Fruit fly (Drosophila melanogaster) whole organism, pupa: ENCODE data around the gene CG13994.

Experiments
- CG10348 ChIP-seq: fragments of 200-800 bp; sonication (Bioruptor generic); IDR thresholded peaks from 2 replicates; pipeline ENCODE4 v1.3.6; 2022; ENCODE audit warnings: missing biosample characterization, missing genetic modification characterization
- CG12605 ChIP-seq: fragments of 200-800 bp; sonication (Bioruptor generic); IDR thresholded peaks from 2 replicates; pipeline ENCODE4 v1.3.6; 2022; ENCODE audit warnings: missing biosample characterization, missing genetic modification characterization
- CG13204 ChIP-seq: fragments of 200-800 bp; sonication (Bioruptor generic); optimal IDR thresholded peaks from 2 replicates; lab custom pipeline; 2018; ENCODE audit warnings: missing biosample characterization, mild to moderate bottlenecking, missing genetic modification characterization, moderate library complexity
- CG14655 ChIP-seq: fragments of 200-800 bp; sonication (Bioruptor generic); optimal IDR thresholded peaks from 3 replicates; lab custom pipeline; 2017; ENCODE audit warnings: mild to moderate bottlenecking, missing biosample characterization, missing genetic modification reagents, missing genetic modification characterization
- CG15710 ChIP-seq: fragments of 200-800 bp; sonication (Bioruptor generic); optimal IDR thresholded peaks from 2 replicates; lab custom pipeline; 2018; ENCODE audit warnings: missing biosample characterization, mild to moderate bottlenecking, missing genetic modification characterization, moderate library complexity
- CG17806 ChIP-seq: fragments of 200-800 bp; sonication (Bioruptor generic); optimal IDR thresholded peaks from 2 replicates; lab custom pipeline; 2018; ENCODE audit warnings: missing biosample characterization, mild to moderate bottlenecking, missing genetic modification characterization, moderate library complexity
- CG32121 ChIP-seq: fragments of 200-800 bp; sonication (Bioruptor generic); IDR thresholded peaks from 2 replicates; pipeline ENCODE4 v1.3.6; 2022; ENCODE audit warnings: missing biosample characterization, missing genetic modification characterization
- CG34367 ChIP-seq: fragments of 200-800 bp; sonication (Bioruptor generic); optimal IDR thresholded peaks from 2 replicates; lab custom pipeline; 2018; ENCODE audit warnings: missing biosample characterization, mild to moderate bottlenecking, missing genetic modification characterization
- CG4496 ChIP-seq: fragments of 200-800 bp; sonication (Bioruptor generic); IDR thresholded peaks from 3 replicates; pipeline ENCODE4 v1.3.6; 2022; ENCODE audit warnings: missing biosample characterization, missing genetic modification characterization
- CG8159 ChIP-seq: fragments of 200-800 bp; sonication (Bioruptor generic); optimal IDR thresholded peaks from 3 replicates; lab custom pipeline; 2018; ENCODE audit warnings: missing biosample characterization, mild to moderate bottlenecking, missing genetic modification characterization, moderate library complexity
- CG8301 ChIP-seq: fragments of 200-800 bp; sonication (Bioruptor generic); optimal IDR thresholded peaks from 2 replicates; lab custom pipeline; 2018; ENCODE audit warnings: missing biosample characterization, mild to moderate bottlenecking, missing genetic modification characterization
- CG9948 ChIP-seq: fragments of 200-800 bp; sonication (Bioruptor generic); optimal IDR thresholded peaks from 2 replicates; lab custom pipeline; 2018; ENCODE audit warnings: missing biosample characterization, mild to moderate bottlenecking, missing genetic modification characterization, moderate library complexity
- D1 ChIP-seq: fragments of 200-800 bp; sonication (Bioruptor generic); optimal IDR thresholded peaks from 2 replicates; lab custom pipeline; 2018; ENCODE audit warnings: missing biosample characterization, mild to moderate bottlenecking, missing genetic modification characterization, moderate library complexity
- EcR ChIP-seq: fragments of 200-800 bp; sonication (Bioruptor generic); optimal IDR thresholded peaks from 3 replicates; lab custom pipeline; 2019; ENCODE audit warnings: missing biosample characterization, missing genetic modification characterization, mild to moderate bottlenecking, moderate library complexity, missing genetic modification reagents
- Ets98B ChIP-seq: fragments of 200-800 bp; sonication (Bioruptor generic); IDR thresholded peaks from 2 replicates; pipeline ENCODE4 v1.3.6; 2022; ENCODE audit warnings: missing biosample characterization, missing genetic modification characterization
- Pif1A ChIP-seq: fragments of 200-800 bp; sonication (Bioruptor generic); optimal IDR thresholded peaks from 3 replicates; lab custom pipeline; 2016; ENCODE audit warnings: missing biosample characterization, missing genetic modification characterization
- Pif1B ChIP-seq: fragments of 200-800 bp; sonication (Bioruptor generic); optimal IDR thresholded peaks from 3 replicates; lab custom pipeline; 2016; ENCODE audit warnings: missing biosample characterization, missing genetic modification characterization
- Snoo ChIP-seq: fragments of 200-800 bp; sonication (Bioruptor generic); optimal IDR thresholded peaks from 3 replicates; lab custom pipeline; 2017; ENCODE audit warnings: missing biosample characterization, mild to moderate bottlenecking, missing genetic modification characterization, inconsistent platforms
- fd96Ca ChIP-seq: fragments of 200-800 bp; sonication (Bioruptor generic); IDR thresholded peaks from 3 replicates; pipeline ENCODE4 v1.3.6; 2022; ENCODE audit warnings: missing biosample characterization, missing genetic modification characterization
- gl ChIP-seq: fragments of 200-800 bp; sonication (Bioruptor generic); optimal IDR thresholded peaks from 2 replicates; lab custom pipeline; 2018; ENCODE audit warnings: missing biosample characterization, mild to moderate bottlenecking, missing genetic modification characterization
- rn ChIP-seq: fragments of 200-800 bp; sonication (Bioruptor generic); IDR thresholded peaks from 2 replicates; pipeline ENCODE4 v1.3.6; 2022; ENCODE audit warnings: missing biosample characterization, missing genetic modification characterization

CG13994 gene

DNA sequence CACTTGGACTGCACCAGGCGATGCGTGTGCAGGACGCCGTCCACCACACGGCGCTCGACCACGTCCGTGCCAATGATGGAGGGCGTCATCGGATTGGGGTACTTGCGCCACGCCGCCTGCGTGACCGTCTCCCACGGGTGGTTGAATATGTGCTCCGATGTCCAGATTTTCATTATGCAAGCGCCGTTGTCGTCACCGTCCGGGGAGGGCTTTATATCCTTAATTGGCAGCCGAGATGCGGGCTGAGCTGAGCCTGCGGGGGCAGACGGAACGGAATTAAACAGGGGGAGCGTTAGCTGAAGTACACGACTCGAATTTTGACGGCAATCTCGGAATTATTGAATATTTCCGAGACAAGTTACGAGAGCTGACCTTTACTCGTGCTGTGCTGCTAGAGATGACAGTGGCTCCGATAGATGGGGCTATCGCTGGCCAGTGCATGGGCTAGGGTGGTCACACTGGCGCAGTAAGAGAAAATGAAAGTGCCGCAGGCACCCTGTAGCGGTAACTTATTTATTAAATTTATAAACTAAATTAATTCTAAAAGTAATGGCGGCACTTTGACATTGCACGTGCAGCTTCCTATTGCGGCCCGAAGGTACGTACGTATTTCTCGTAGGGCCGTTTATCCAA lies 15.1 kb upstream of the CG13994 start, which contains the start of gene IPIP:
TSS of gene IPIP (plus strand) at position 475 of the 633 bp plus-strand sequence.
- no peak for TF ChIP-seq CG9948 (tag; lab: Kevin White, UChicago)
- TF ChIP-seq CG15710 (tag; lab: Kevin White, UChicago): peak; percentile 2
- no peak for TF ChIP-seq CG8301 (tag; lab: Kevin White, UChicago)
- no peak for TF ChIP-seq CG17806 (tag; lab: Kevin White, UChicago)
- TF ChIP-seq CG8159 (tag; lab: Kevin White, UChicago): peak; percentile 7
- peak; percentile 50; the same call in 1 of the 3 replicates for TF ChIP-seq CG4496 (GFP tag; lab: Robert Waterston, UW)
- no peak for TF ChIP-seq CG13204
- TF ChIP-seq Pif1A (GFP tag; lab: Kevin White, UChicago): no peak
- TF ChIP-seq D1 (tag; lab: Kevin White, UChicago): no peak
- TF ChIP-seq Ets98B (GFP tag; lab: Robert Waterston, UW): peak; percentile 32; the same call in 1 of the 2 replicates
- peak; percentile 24 for TF ChIP-seq Snoo (tag; lab: Kevin White, UChicago)
- no peak for TF ChIP-seq gl (tag; lab: Kevin White, UChicago)
- TF ChIP-seq Pif1B: peak; percentile 17
- TF ChIP-seq, all 21 proteins: peak for 6

DNA sequence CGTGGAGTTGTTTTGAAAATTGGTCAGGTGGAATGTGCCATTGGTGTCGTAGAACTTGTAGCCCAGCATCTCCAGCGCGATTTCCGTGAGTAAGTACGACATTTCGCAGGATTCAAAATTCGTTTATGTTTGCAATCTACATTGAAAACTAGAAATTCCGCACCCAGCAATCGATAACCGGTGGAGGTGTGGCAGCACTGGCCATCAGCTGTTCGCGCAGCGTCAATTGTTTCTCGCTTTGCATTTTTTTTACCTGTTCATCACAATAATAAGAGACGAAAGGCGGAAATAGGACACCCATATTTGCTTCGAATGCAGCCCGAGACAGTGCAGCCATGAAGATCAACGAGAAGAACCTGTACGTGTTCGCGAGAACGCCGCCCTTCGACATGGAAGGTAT lies 14.2 kb upstream of the CG13994 start, which contains the start of the genes CG34179 and slmo:
TSS of gene CG34179 (minus strand) at position 165 of the 400 bp plus-strand sequence.
TSS of gene slmo (minus strand) at position 165 of the 400 bp plus-strand sequence.
- TF ChIP-seq Pif1A (GFP tag; lab: Kevin White, UChicago): no peak
- no peak for TF ChIP-seq CG15710 (tag; lab: Kevin White, UChicago)
- TF ChIP-seq CG8159 (tag; lab: Kevin White, UChicago): no peak
- no peak for TF ChIP-seq CG4496 (GFP tag; lab: Robert Waterston, UW)
- no peak for TF ChIP-seq CG17806 (tag; lab: Kevin White, UChicago)
- no peak for TF ChIP-seq CG10348 (GFP tag; lab: Robert Waterston, UW)
- TF ChIP-seq D1 (tag; lab: Kevin White, UChicago): no peak
- TF ChIP-seq fd96Ca: no peak
- TF ChIP-seq Pif1B: no peak
- no peak for TF ChIP-seq CG34367 (tag; lab: Kevin White, UChicago)
- TF ChIP-seq EcR (GFP tag; lab: Kevin White, UChicago): no peak
- no peak for TF ChIP-seq Ets98B (GFP tag; lab: Robert Waterston, UW)
- TF ChIP-seq CG9948 (tag; lab: Kevin White, UChicago): no peak
- TF ChIP-seq CG13204: no peak
- TF ChIP-seq Snoo (tag; lab: Kevin White, UChicago): no peak
- no peak for TF ChIP-seq gl (tag; lab: Kevin White, UChicago)
- TF ChIP-seq CG14655 (GFP tag; lab: Kevin White, UChicago): no peak
- TF ChIP-seq CG32121 (GFP tag; lab: Robert Waterston, UW): no peak
- TF ChIP-seq rn (GFP tag; lab: Robert Waterston, UW): no peak
- TF ChIP-seq CG8301 (tag; lab: Kevin White, UChicago): no peak

DNA sequence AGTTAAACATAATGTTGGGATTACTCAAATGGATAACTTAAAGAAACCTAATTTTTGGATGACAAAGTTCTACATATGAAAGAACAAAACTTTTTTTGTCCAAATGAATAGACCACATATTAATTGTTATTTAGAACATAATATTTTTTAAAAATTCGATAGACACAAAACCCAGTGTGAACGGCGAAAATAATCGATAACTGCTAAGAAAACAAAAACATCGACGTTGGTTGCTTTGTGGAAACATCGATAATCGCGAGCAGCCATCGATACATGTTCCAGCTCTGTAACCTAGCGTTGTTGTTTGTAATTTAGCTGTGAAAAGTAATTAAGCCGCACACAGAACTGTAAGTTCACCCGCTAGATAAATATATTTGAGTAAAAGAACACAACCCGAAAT lies 12.2 kb upstream of the CG13994 start, which contains the start of gene CG9135:
TSS of gene CG9135 (plus strand) at position 226 of the 400 bp plus-strand sequence.
- TF ChIP-seq CG10348 (GFP tag; lab: Robert Waterston, UW): no peak
- TF ChIP-seq CG4496 (GFP tag; lab: Robert Waterston, UW): peak; percentile 8; the same call in 1 of the 3 replicates
- TF ChIP-seq CG8159 (tag; lab: Kevin White, UChicago): no peak

DNA sequence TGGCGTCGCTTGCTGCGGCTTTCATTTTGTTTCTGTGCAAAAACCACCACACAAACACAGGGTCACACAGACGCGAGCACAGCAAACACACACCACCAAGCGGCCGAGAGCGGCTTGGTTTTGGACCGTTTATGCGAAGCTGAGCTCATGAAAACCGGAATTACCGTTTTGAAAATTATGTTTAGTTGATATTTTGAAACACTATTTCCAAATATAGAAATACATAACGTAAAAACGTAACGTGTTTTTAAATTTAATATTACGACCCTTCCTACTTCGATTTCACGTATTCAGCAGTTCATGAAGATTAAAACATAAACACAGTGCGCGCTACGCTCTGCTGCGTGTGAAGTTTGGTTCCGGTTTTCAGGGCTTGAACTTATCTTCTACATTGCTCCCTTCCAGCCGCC lies 11.6 kb upstream of the CG13994 start:
- TF ChIP-seq Ets98B (GFP tag; lab: Robert Waterston, UW) (peak; percentile 97), CG4496 (GFP tag; lab: Robert Waterston, UW) (peak; percentile 96), Snoo (tag; lab: Kevin White, UChicago) (peak; percentile 96), CG17806 (tag; lab: Kevin White, UChicago) (peak; percentile 93), Pif1B (peak; percentile 96), D1 (tag; lab: Kevin White, UChicago) (no peak), CG12605 (peak; percentile 97), CG13204 (peak; percentile 93), CG14655 (GFP tag; lab: Kevin White, UChicago) (peak; percentile 93), rn (GFP tag; lab: Robert Waterston, UW) (peak; percentile 65; the same call in 1 of the 2 replicates), CG8159 (tag; lab: Kevin White, UChicago) (peak; percentile 94), CG34367 (tag; lab: Kevin White, UChicago) (peak; percentile 94), CG32121 (GFP tag; lab: Robert Waterston, UW) (peak; percentile 95), CG8301 (tag; lab: Kevin White, UChicago) (peak; percentile 97), EcR (GFP tag; lab: Kevin White, UChicago) (peak; percentile 72), gl (tag; lab: Kevin White, UChicago) (peak; percentile 93), fd96Ca (peak; percentile 94), CG10348 (GFP tag; lab: Robert Waterston, UW) (no peak), Pif1A (GFP tag; lab: Kevin White, UChicago) (peak; percentile 98), CG9948 (tag; lab: Kevin White, UChicago) (peak; percentile 90), CG15710 (tag; lab: Kevin White, UChicago) (peak; percentile 94)

DNA sequence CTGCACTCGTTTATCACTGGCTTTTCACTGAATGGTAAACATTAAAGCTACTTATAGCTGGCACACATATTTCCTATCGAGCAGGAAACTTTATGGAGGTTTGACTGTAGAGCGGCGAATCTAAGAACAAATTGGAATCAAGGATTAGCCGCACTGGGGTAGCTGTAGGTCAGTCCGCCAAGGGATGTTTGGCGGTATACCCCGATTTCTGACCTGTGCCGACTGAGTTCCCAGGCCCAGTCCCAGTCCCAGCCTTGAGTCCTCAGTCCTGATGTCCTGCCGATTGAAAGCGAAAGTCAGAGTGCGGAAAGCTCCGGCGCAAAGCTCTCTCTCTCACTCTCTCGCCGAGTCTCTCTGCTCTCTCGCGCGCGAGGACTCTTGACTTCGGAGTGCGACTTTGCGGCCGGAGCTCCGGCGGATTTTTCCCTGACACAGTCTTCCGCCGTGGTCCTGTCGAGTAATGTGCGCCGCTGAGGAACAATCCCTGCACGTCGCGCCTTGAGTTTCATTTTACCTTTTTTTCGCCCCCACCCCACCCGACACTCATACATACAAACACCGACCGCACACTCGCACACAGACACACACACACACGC lies 8.8 kb upstream of the CG13994 start, which contains the start of gene CG13995:
TSS of gene CG13995 (plus strand) at position 429 of the 596 bp plus-strand sequence.
- peak; percentile 28; the same call in 1 of the 2 replicates for TF ChIP-seq Ets98B (GFP tag; lab: Robert Waterston, UW)
- TF ChIP-seq CG4496 (GFP tag; lab: Robert Waterston, UW): 0 out of 3 replicates have a peak, but pooled peaks have one; percentile 42
- TF ChIP-seq CG12605: 0 out of 2 replicates have a peak, but pooled peaks have one; percentile 11
- TF ChIP-seq Snoo (tag; lab: Kevin White, UChicago): no peak
- no peak for TF ChIP-seq fd96Ca
- TF ChIP-seq CG15710 (tag; lab: Kevin White, UChicago): no peak
- peak; percentile 19; the same call in 1 of the 2 replicates for TF ChIP-seq CG32121 (GFP tag; lab: Robert Waterston, UW)
- TF ChIP-seq CG14655 (GFP tag; lab: Kevin White, UChicago): no peak
- TF ChIP-seq gl (tag; lab: Kevin White, UChicago): peak; percentile 26
- TF ChIP-seq CG13204: peak; percentile 9
- TF ChIP-seq, all 21 proteins: peak for 6
